Worm (Caenorhabditis elegans) whole organism, L4/young adult: ENCODE data around the gene nlp-21.

Experiments used
- W03F9.2 ChIP-seq: fragments of 150-350 bp; optimal IDR thresholded peaks from 2 replicates; lab custom pipeline; 2014; ENCODE audit warnings: missing biosample characterization, missing genetic modification characterization
- dao-5 ChIP-seq: sonication (generic microtip); optimal IDR thresholded peaks from 2 replicates; lab custom pipeline; 2016; ENCODE audit warnings: missing genotype, missing genetic modification characterization, moderate library complexity, missing compliant biosample characterization
- him-1 ChIP-seq: sonication (generic microtip); optimal IDR thresholded peaks from 2 replicates; lab custom pipeline; 2016; ENCODE audit warnings: missing genotype, missing genetic modification reagents, missing genetic modification characterization, missing compliant biosample characterization

DNA sequence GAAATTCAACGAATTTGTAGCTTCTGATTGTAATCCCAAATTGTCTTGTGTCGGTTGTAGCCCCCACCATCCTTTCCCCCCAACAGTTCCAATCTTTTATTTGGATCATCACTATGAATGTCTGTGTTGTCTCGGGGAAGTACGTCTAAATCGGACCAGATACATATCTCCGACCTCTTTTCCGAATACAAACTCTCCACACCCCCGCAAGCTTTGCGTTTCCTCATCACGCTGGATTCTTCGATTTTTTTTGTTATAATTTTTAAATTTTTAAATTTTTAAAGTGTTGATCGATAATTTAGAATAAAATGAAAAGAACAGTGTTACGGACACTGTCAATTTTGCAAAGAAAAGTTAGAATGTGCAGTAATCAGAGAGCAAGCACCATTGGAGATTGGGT is 11.1 kb downstream of the nlp-21 start, which contains the start of gene subs-4:
- TF ChIP-seq dao-5 (no peak), him-1 (tag; lab: Kevin White, UChicago) (no peak), W03F9.2 (tag; lab: Kevin White, UChicago) (no peak)
